Fruit fly (Drosophila melanogaster) whole organism, embryonic: ENCODE measurements around the gene CG13962.

Experiments used
- Ada2b ChIP-seq: fragments of 200-800 bp; sonication (Bioruptor generic); IDR thresholded peaks from 2 replicates; pipeline ENCODE4 v1.3.6; 2022; ENCODE audit warnings: missing biosample characterization, missing genetic modification characterization
- C15 ChIP-seq: fragments of 200-800 bp; sonication (Bioruptor generic); IDR thresholded peaks from 3 replicates; pipeline ENCODE4 v1.3.6; 2022; ENCODE audit warnings: missing biosample characterization, missing genetic modification characterization
- CG10209 ChIP-seq: fragments of 200-800 bp; sonication (Bioruptor generic); optimal IDR thresholded peaks from 3 replicates; lab custom pipeline; 2017; ENCODE audit warnings: missing biosample characterization, mild to moderate bottlenecking, missing genetic modification characterization, missing genetic modification reagents
- CG11456 ChIP-seq: fragments of 200-800 bp; sonication (Bioruptor generic); IDR thresholded peaks from 3 replicates; pipeline ENCODE4 v1.3.6; 2022; ENCODE audit warnings: missing biosample characterization, missing genetic modification characterization
- CG13123 ChIP-seq: fragments of 200-800 bp; sonication (Bioruptor generic); optimal IDR thresholded peaks from 2 replicates; lab custom pipeline; 2016; ENCODE audit warnings: missing biosample characterization, missing genetic modification characterization
- CG13624 ChIP-seq: fragments of 200-800 bp; sonication (Bioruptor generic); optimal IDR thresholded peaks from 2 replicates; lab custom pipeline; 2016; ENCODE audit warnings: missing biosample characterization, missing genetic modification characterization
- CG15073 ChIP-seq: fragments of 200-800 bp; sonication (Bioruptor generic); optimal IDR thresholded peaks from 2 replicates; lab custom pipeline; 2016; ENCODE audit warnings: missing biosample characterization, missing genetic modification characterization
- CG15601 ChIP-seq: fragments of 200-800 bp; sonication (Bioruptor generic); optimal IDR thresholded peaks from 3 replicates; lab custom pipeline; 2019; ENCODE audit warnings: missing biosample characterization, mild to moderate bottlenecking, missing genetic modification characterization, moderate library complexity
- CG1647 ChIP-seq: fragments of 200-800 bp; sonication (Bioruptor generic); optimal IDR thresholded peaks from 3 replicates; lab custom pipeline; 2016; ENCODE audit warnings: missing biosample characterization, missing genetic modification characterization
- CG17568 ChIP-seq: fragments of 200-800 bp; sonication (Bioruptor generic); optimal IDR thresholded peaks from 2 replicates; lab custom pipeline; 2018; ENCODE audit warnings: missing biosample characterization, mild to moderate bottlenecking, missing genetic modification characterization, moderate library complexity
- CG17829 ChIP-seq: fragments of 200-800 bp; optimal IDR thresholded peaks from 2 replicates; lab custom pipeline; 2019; ENCODE audit warnings: missing biosample characterization, mild to moderate bottlenecking, missing genetic modification characterization, moderate library complexity
- CG18262 ChIP-seq: fragments of 200-800 bp; optimal IDR thresholded peaks from 3 replicates; lab custom pipeline; 2019; ENCODE audit warnings: missing biosample characterization, mild to moderate bottlenecking, missing genetic modification characterization, moderate library complexity
- CG18619 ChIP-seq: fragments of 200-800 bp; sonication (Bioruptor generic); optimal IDR thresholded peaks from 3 replicates; lab custom pipeline; 2017; ENCODE audit warnings: missing biosample characterization, mild to moderate bottlenecking, missing genetic modification characterization
- CG2199 ChIP-seq: fragments of 200-800 bp; sonication (Bioruptor generic); IDR thresholded peaks from 3 replicates; pipeline ENCODE4 v1.3.6; 2022; ENCODE audit warnings: missing biosample characterization, missing genetic modification characterization
- CG31365 ChIP-seq: fragments of 200-800 bp; sonication (Bioruptor generic); optimal IDR thresholded peaks from 2 replicates; lab custom pipeline; 2018; ENCODE audit warnings: missing biosample characterization, mild to moderate bottlenecking, missing genetic modification characterization
- CG3407 ChIP-seq: fragments of 200-800 bp; sonication (Bioruptor generic); optimal IDR thresholded peaks from 2 replicates; lab custom pipeline; 2018; ENCODE audit warnings: missing biosample characterization, mild to moderate bottlenecking, missing genetic modification characterization
- CG4820 ChIP-seq: fragments of 200-800 bp; sonication (Bioruptor generic); optimal IDR thresholded peaks from 3 replicates; lab custom pipeline; 2016; ENCODE audit warnings: missing biosample characterization, missing genetic modification characterization
- CG5953 ChIP-seq: fragments of 200-800 bp; sonication (Bioruptor generic); IDR thresholded peaks from 2 replicates; pipeline ENCODE4 v1.3.6; 2022; ENCODE audit warnings: missing biosample characterization, missing genetic modification characterization
- CG6765 ChIP-seq: fragments of 200-800 bp; sonication (Bioruptor generic); optimal IDR thresholded peaks from 3 replicates; lab custom pipeline; 2017; ENCODE audit warnings: missing biosample characterization, mild to moderate bottlenecking, missing genetic modification characterization
- CG7963 ChIP-seq: fragments of 200-800 bp; sonication (Bioruptor generic); IDR thresholded peaks from 3 replicates; pipeline ENCODE4 v1.3.6; 2022; ENCODE audit warnings: missing biosample characterization, missing genetic modification characterization; ENCODE audit not compliant: partially characterized antibody
- CG7987 ChIP-seq: fragments of 200-800 bp; sonication (Bioruptor generic); optimal IDR thresholded peaks from 2 replicates; lab custom pipeline; 2018; ENCODE audit warnings: missing biosample characterization, mild to moderate bottlenecking, missing genetic modification characterization, moderate library complexity
- CG8924 ChIP-seq: fragments of 200-800 bp; optimal IDR thresholded peaks from 3 replicates; lab custom pipeline; 2019; ENCODE audit warnings: missing biosample characterization, mild to moderate bottlenecking, missing genetic modification characterization, moderate library complexity
- CG9817 ChIP-seq: fragments of 200-800 bp; sonication (Bioruptor generic); optimal IDR thresholded peaks from 2 replicates; lab custom pipeline; 2018; ENCODE audit warnings: missing biosample characterization, mild to moderate bottlenecking, missing genetic modification characterization, moderate library complexity
- Camta ChIP-seq: fragments of 200-800 bp; sonication (Bioruptor generic); optimal IDR thresholded peaks from 2 replicates; lab custom pipeline; 2016; ENCODE audit warnings: missing biosample characterization, missing genetic modification characterization
- Chrac-16 ChIP-seq: fragments of 200-800 bp; sonication (Bioruptor generic); optimal IDR thresholded peaks from 3 replicates; lab custom pipeline; 2016; ENCODE audit warnings: missing biosample characterization, missing genetic modification characterization
- Dek ChIP-seq: fragments of 200-800 bp; sonication (Bioruptor generic); optimal IDR thresholded peaks from 3 replicates; lab custom pipeline; 2019; ENCODE audit warnings: missing biosample characterization, mild to moderate bottlenecking, missing genetic modification characterization, moderate library complexity
- Dip3 ChIP-seq: fragments of 200-800 bp; sonication (Bioruptor generic); optimal IDR thresholded peaks from 3 replicates; lab custom pipeline; 2016; ENCODE audit warnings: missing biosample characterization, missing genetic modification characterization
- Hand ChIP-seq: fragments of 200-800 bp; sonication (Bioruptor generic); optimal IDR thresholded peaks from 2 replicates; lab custom pipeline; 2017; ENCODE audit warnings: mild to moderate bottlenecking, missing biosample characterization, missing genetic modification reagents, missing genetic modification characterization
- HmgZ ChIP-seq: fragments of 200-800 bp; sonication (Bioruptor generic); optimal IDR thresholded peaks from 2 replicates; lab custom pipeline; 2018; ENCODE audit warnings: missing biosample characterization, mild to moderate bottlenecking, missing genetic modification characterization
- Hmx ChIP-seq: fragments of 200-800 bp; sonication (Bioruptor generic); optimal IDR thresholded peaks from 2 replicates; lab custom pipeline; 2016; ENCODE audit warnings: missing biosample characterization, missing genetic modification characterization
- MBD-R2 ChIP-seq: fragments of 200-800 bp; sonication (Bioruptor generic); IDR thresholded peaks from 2 replicates; pipeline ENCODE4 v1.3.6; 2022; ENCODE audit warnings: missing biosample characterization, missing genetic modification characterization
- Oaz ChIP-seq: fragments of 200-800 bp; sonication (Bioruptor generic); IDR thresholded peaks from 2 replicates; pipeline ENCODE4 v1.3.6; 2022; ENCODE audit warnings: missing biosample characterization, missing genetic modification characterization
- Oli ChIP-seq: fragments of 200-800 bp; sonication (Bioruptor generic); optimal IDR thresholded peaks from 2 replicates; lab custom pipeline; 2018; ENCODE audit warnings: missing biosample characterization, mild to moderate bottlenecking, missing genetic modification characterization, moderate library complexity
- Ssrp ChIP-seq: fragments of 200-800 bp; sonication (Bioruptor generic); optimal IDR thresholded peaks from 2 replicates; lab custom pipeline; 2018; ENCODE audit warnings: missing biosample characterization, mild to moderate bottlenecking, missing genetic modification characterization, moderate library complexity
- Taf1 ChIP-seq: fragments of 200-800 bp; sonication (Bioruptor generic); IDR thresholded peaks from 2 replicates; pipeline ENCODE4 v1.3.6; 2022; ENCODE audit warnings: missing biosample characterization, missing genetic modification characterization
- YL-1 ChIP-seq: fragments of 200-800 bp; sonication (Bioruptor generic); optimal IDR thresholded peaks from 3 replicates; lab custom pipeline; 2017; ENCODE audit warnings: missing biosample characterization, mild to moderate bottlenecking, missing genetic modification characterization
- ab ChIP-seq: fragments of 200-800 bp; sonication (Bioruptor generic); optimal IDR thresholded peaks from 2 replicates; lab custom pipeline; 2016; ENCODE audit warnings: missing biosample characterization, missing genetic modification characterization
- ato ChIP-seq: fragments of 200-800 bp; sonication (Bioruptor generic); IDR thresholded peaks from 2 replicates; pipeline ENCODE4 v1.3.6; 2022; ENCODE audit warnings: missing biosample characterization, missing genetic modification characterization; ENCODE audit not compliant: partially characterized antibody
- br ChIP-seq: fragments of >200 bp; optimal IDR thresholded peaks from 2 replicates; lab custom pipeline; 2017
- chm ChIP-seq: fragments of 200-800 bp; sonication (Bioruptor generic); IDR thresholded peaks from 2 replicates; pipeline ENCODE4 v1.3.6; 2022; ENCODE audit warnings: missing biosample characterization, missing genetic modification characterization
- disco-r ChIP-seq: fragments of 200-800 bp; sonication (Bioruptor generic); optimal IDR thresholded peaks from 2 replicates; lab custom pipeline; 2016; ENCODE audit warnings: missing biosample characterization, missing genetic modification characterization
- emc ChIP-seq: fragments of 200-800 bp; sonication (Bioruptor generic); optimal IDR thresholded peaks from 2 replicates; lab custom pipeline; 2016; ENCODE audit warnings: missing biosample characterization, missing genetic modification characterization
- fru ChIP-seq: fragments of >200 bp; optimal IDR thresholded peaks from 2 replicates; lab custom pipeline; 2017
- gcm2 ChIP-seq: fragments of 200-800 bp; sonication (Bioruptor generic); optimal IDR thresholded peaks from 2 replicates; lab custom pipeline; 2016; ENCODE audit warnings: missing biosample characterization, missing genetic modification characterization
- grau ChIP-seq: fragments of 200-800 bp; optimal IDR thresholded peaks from 3 replicates; lab custom pipeline; 2019; ENCODE audit warnings: missing biosample characterization, mild to moderate bottlenecking, missing genetic modification characterization, moderate library complexity
- ham ChIP-seq: fragments of 200-800 bp; sonication (Bioruptor generic); IDR thresholded peaks from 2 replicates; pipeline ENCODE4 v1.3.6; 2022; ENCODE audit warnings: missing biosample characterization, missing genetic modification characterization
- ind ChIP-seq: fragments of 200-800 bp; sonication (Bioruptor generic); optimal IDR thresholded peaks from 3 replicates; lab custom pipeline; 2016; ENCODE audit warnings: missing biosample characterization, missing genetic modification characterization
- psq ChIP-seq: fragments of 200-800 bp; sonication (Bioruptor generic); optimal IDR thresholded peaks from 2 replicates; lab custom pipeline; 2017; ENCODE audit warnings: missing biosample characterization, missing genetic modification characterization
- row ChIP-seq: fragments of 200-800 bp; sonication (Bioruptor generic); IDR thresholded peaks from 3 replicates; pipeline ENCODE4 v1.3.6; 2022; ENCODE audit warnings: missing biosample characterization, missing genetic modification characterization
- wek ChIP-seq: fragments of 200-800 bp; sonication (Bioruptor generic); optimal IDR thresholded peaks from 3 replicates; lab custom pipeline; 2018; ENCODE audit warnings: missing biosample characterization, mild to moderate bottlenecking, missing genetic modification characterization, moderate library complexity

CG13962 gene

DNA sequence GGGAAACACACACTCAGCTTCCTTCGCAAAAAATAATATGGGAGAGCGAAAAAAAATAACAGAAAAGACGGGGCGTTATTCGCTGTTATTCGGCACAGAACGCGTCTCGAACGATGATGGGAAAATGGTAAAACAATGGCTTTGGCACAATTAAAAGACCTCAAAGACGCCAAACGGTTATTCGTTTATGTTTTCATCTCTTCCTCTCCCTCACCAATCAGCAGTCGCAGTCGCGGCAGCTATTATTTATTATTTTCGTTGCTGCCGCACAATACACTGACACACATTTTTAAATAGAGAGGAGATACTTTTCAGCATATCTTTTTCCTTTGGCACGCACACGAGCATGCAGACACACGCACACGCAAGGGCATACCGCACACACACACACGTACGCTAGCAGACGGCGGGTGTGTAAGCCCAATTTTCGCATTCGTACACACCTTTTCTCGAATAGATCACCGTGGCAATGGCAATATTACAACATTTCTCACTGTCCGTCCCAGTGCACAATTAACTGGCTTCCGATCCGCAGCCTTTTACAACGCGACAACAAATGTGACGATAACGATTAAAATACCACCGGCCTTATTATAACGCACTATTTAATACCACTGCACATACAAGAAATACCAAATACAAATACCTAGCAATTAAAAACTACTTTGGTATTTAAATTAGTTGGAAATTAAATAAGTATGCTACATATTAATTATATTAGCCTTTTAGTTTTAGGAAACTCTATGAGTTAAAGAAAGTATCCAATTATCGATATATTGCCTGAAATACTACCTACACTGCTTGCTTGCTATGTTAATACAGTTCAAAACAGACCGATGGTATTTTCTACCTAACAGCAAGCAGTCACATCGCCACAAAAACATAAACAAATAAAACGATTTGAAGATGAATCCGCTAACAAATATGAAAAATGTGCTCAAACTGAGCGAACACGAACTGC is 22.7 kb downstream of the CG13962 start, which contains the start of the genes CdGAPr and CG10466 (continued):
- TF ChIP-seq emc (GFP tag; lab: Kevin White, UChicago) (no peak), CG7987 (peak; percentile 33), Camta (GFP tag; lab: Kevin White, UChicago) (no peak), CG18619 (no peak), CG9817 (no peak), CG4820 (GFP tag; lab: Kevin White, UChicago) (no peak), CG13624 (GFP tag; lab: Kevin White, UChicago) (no peak), CG31365 (tag; lab: Kevin White, UChicago) (peak; percentile 93), CG11456 (no peak), CG7963 (GFP tag; lab: Robert Waterston, UW) (0 out of 3 replicates have a peak, but pooled peaks have one; percentile 39), Dip3 (GFP tag; lab: Kevin White, UChicago) (no peak), grau (peak; percentile 13), Ada2b (GFP tag; lab: Robert Waterston, UW) (no peak), Oli (tag; lab: Kevin White, UChicago) (no peak), Dek (tag; lab: Kevin White, UChicago) (no peak), HmgZ (peak; percentile 29), CG17829 (tag; lab: Kevin White, UChicago) (peak; percentile 45), YL-1 (GFP tag; lab: Kevin White, UChicago) (peak; percentile 66), Hmx (GFP tag; lab: Kevin White, UChicago) (no peak), CG6765 (peak; percentile 5), Taf1 (GFP tag; lab: Robert Waterston, UW) (no peak), row (no peak), Oaz (no peak), ham (GFP tag; lab: Robert Waterston, UW) (no peak), CG15601 (tag; lab: Kevin White, UChicago) (peak; percentile 23), wek (GFP tag; lab: Kevin White, UChicago) (peak; percentile 47), MBD-R2 (GFP tag; lab: Robert Waterston, UW) (peak; percentile 60), CG2199 (GFP tag; lab: Robert Waterston, UW) (no peak), CG3407 (no peak), chm (GFP tag; lab: Robert Waterston, UW) (peak; percentile 44; the same call in 1 of the 2 replicates), CG17568 (no peak), Ssrp (no peak), Chrac-16 (GFP tag; lab: Kevin White, UChicago) (no peak), CG10209 (no peak), CG13123 (GFP tag; lab: Kevin White, UChicago) (no peak), psq (GFP tag; lab: Kevin White, UChicago) (no peak), br (no peak), ato (GFP tag; lab: Robert Waterston, UW) (no peak), disco-r (GFP tag; lab: Kevin White, UChicago) (no peak), gcm2 (no peak), CG5953 (GFP tag; lab: Robert Waterston, UW) (no peak), ab (no peak), CG18262 (peak; percentile 41), ind (no peak), fru (lab: Kevin White, UChicago) (no peak), CG8924 (tag; lab: Kevin White, UChicago) (peak; percentile 76), C15 (GFP tag; lab: Robert Waterston, UW) (no peak), CG1647 (GFP tag; lab: Kevin White, UChicago) (no peak), CG15073 (no peak), Hand (GFP tag; lab: Kevin White, UChicago) (no peak)
